Worm (Caenorhabditis elegans): ENCODE measurements around the gene kin-33.

The kin-33 gene

ce11 chrV:272837-273236, 38.4 kb upstream of the kin-33 start, which contains the start of gene nlp-70:
TSS of gene nlp-70 (minus strand) at chrV:272937.
- TF ChIP-seq daf-19 (GFP tag; conservative IDR thresholded peaks at IDR 0.05), result no peak
- no peak for TF ChIP-seq dmd-6 (GFP tag; IDR thresholded peaks at IDR 0.05)
- no peak for TF ChIP-seq lin-15B (tag; optimal IDR thresholded peaks at IDR 0.05)
- TF ChIP-seq nhr-77 (tag; optimal IDR thresholded peaks at IDR 0.05), result no peak
- no peak for TF ChIP-seq ceh-62 (tag; optimal IDR thresholded peaks at IDR 0.05)
- TF ChIP-seq sdz-12 (GFP tag; optimal IDR thresholded peaks at IDR 0.05), result no peak
- no peak for TF ChIP-seq nhr-10 (tag; optimal IDR thresholded peaks at IDR 0.05)
- TF ChIP-seq gei-8 (GFP tag; optimal IDR thresholded peaks at IDR 0.05), result no peak
- no peak for TF ChIP-seq saeg-2 (GFP tag; IDR thresholded peaks at IDR 0.05)
- TF ChIP-seq F37D6.2 (tag; optimal IDR thresholded peaks at IDR 0.05), result no peak

DNA sequence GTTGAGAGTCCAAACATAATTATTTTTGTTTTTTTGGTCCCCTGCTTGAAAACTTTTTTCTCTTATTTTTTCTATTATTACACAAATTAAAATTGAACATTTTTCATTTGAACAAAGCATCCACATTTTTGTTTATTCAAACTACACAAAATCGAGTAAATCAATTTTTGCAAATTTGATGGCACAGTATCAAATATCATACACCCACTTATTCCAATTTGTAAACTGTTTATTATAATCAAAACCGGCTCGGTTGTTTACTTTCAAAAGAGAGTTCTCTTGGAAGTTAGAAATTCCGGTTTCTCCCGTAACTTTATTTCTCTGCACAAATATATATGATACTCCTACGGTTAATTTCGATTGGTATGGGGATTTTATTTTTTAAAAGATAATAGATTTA, 33.5 kb upstream of the kin-33 start, which contains the start of gene lgc-26:
TSS of gene lgc-26 (plus strand) at position 301 of the 400 bp plus-strand sequence.
- no peak for TF ChIP-seq pqm-1 (tag; optimal IDR thresholded peaks at IDR 0.05)
- no peak for TF ChIP-seq nhr-76 (tag; optimal IDR thresholded peaks at IDR 0.05)
- no peak for TF ChIP-seq rbr-2 (tag; optimal IDR thresholded peaks at IDR 0.05)
- no peak for TF ChIP-seq lin-38 (GFP tag; IDR thresholded peaks at IDR 0.05)
- TF ChIP-seq lir-3 (tag; optimal IDR thresholded peaks at IDR 0.05), result no peak

- TF ChIP-seq aha-1 (tag) (peak; percentile 24), ZK546.5 (tag; optimal IDR thresholded peaks at IDR 0.05) (peak in 1 of 2 experiments; percentile 48)
Observed at ce11 chrV:265062-265963, 30.8 kb upstream of the kin-33 start.

ce11 chrV:260334-260733, 25.9 kb upstream of the kin-33 start:
- no peak for TF ChIP-seq daf-16 (GFP tag; optimal IDR thresholded peaks at IDR 0.05)
- peak; percentile 73 for TF ChIP-seq daf-16 (tag; optimal IDR thresholded peaks at IDR 0.05)
- no peak for TF ChIP-seq nhr-48 (tag; optimal IDR thresholded peaks at IDR 0.05)
- no peak for TF ChIP-seq cey-2 (tag; optimal IDR thresholded peaks at IDR 0.05; ENCODE audit: borderline replicate concordance, insufficient read depth)
- no peak for TF ChIP-seq nhr-111 (GFP tag; optimal IDR thresholded peaks at IDR 0.05)
- peak; percentile 37 for TF ChIP-seq dve-1 (tag; optimal IDR thresholded peaks at IDR 0.05; ENCODE audit: insufficient read depth)
- no peak for TF ChIP-seq vab-7 (GFP tag; IDR thresholded peaks at IDR 0.05)
- TF ChIP-seq ces-1 (GFP tag; optimal IDR thresholded peaks at IDR 0.05), result no peak
- no peak for TF ChIP-seq rbr-2 (tag; optimal IDR thresholded peaks at IDR 0.05)
- no peak for TF ChIP-seq daf-12 (tag; optimal IDR thresholded peaks at IDR 0.05)
- no peak for TF ChIP-seq F26F4.8 (GFP tag; conservative IDR thresholded peaks at IDR 0.05)
- peak; percentile 41 for TF ChIP-seq nhr-28 (tag; optimal IDR thresholded peaks at IDR 0.05)
- no peak for TF ChIP-seq php-3 (GFP tag; IDR thresholded peaks at IDR 0.05)
- TF ChIP-seq nhr-10 (tag; optimal IDR thresholded peaks at IDR 0.05), result no peak
- TF ChIP-seq zip-2 (tag; optimal IDR thresholded peaks at IDR 0.05), result no peak
- no peak for TF ChIP-seq ztf-11 (tag; optimal IDR thresholded peaks at IDR 0.05)
- peak; percentile 12 for TF ChIP-seq nhr-77 (tag; optimal IDR thresholded peaks at IDR 0.05)
- TF ChIP-seq pha-4 (GFP tag; IDR thresholded peaks at IDR 0.05), result 0 out of 2 replicates have a peak, but pooled peaks have one; percentile 10
- TF ChIP-seq pha-4 (tag; optimal IDR thresholded peaks at IDR 0.05), result no peak
- no peak for TF ChIP-seq R02D3.7 (tag; optimal IDR thresholded peaks at IDR 0.05)
- no peak for TF ChIP-seq nhr-25 (tag; optimal IDR thresholded peaks at IDR 0.05; ENCODE audit: borderline replicate concordance, insufficient read depth)

Data from whole organism, L4 larva.